Worm (Caenorhabditis elegans) whole organism, dauer: ENCODE data around the gene mif-1.
"Not testable (repeated sequence)": the region's sequence is repeated elsewhere in the genome, so short reads cannot be mapped to it uniquely, and the experiment has no call there.

Experiments used
- unc-62 ChIP-seq: sonication (generic microtip); optimal IDR thresholded peaks from 2 replicates; lab custom pipeline; 2017; ENCODE audit warnings: missing biosample characterization, missing genetic modification reagents, missing genetic modification characterization

mif-1 gene

DNA sequence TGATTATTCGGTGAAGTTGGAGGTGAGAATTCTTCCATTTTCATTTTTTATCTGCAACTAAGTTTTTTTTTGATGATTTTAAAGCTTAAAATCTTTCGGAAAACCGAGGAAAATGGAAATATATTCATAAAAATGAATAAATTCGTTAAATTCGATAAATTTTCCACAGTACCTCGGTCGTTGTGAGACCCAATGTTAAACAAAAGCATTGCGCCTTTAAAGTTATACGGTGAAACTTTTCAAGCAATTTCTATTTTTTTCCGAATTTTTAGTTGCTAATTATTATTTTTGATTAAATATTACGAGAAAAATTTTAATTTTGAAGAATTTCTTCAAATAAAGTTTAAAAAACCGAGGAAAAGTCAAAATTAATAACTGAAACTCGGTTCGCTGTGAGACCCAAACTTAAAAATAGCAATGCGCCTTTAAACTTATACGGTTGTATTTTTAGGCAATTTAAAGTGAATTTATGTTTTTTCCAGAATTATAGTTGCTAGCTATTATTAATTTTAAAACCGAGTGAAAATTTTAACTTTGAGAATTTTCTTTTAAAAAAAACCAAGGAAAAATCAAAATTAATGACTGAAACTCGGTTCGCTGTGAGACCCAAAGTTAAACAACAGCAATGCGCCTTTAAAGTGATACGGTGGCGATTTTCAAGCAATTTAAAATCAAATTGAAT is 21.4 kb downstream of the mif-1 start, which contains the start of gene taf-12:
Gene taf-12 (minus strand): TSS at position 51 of the 682 bp plus-strand sequence.
- TF ChIP-seq unc-62 (GFP tag; lab: Kevin White, UChicago), result no peak

- TF ChIP-seq unc-62 (GFP tag; lab: Kevin White, UChicago), result no peak
Observed at ce11 chrIII:11870009-11870408, 22.1 kb downstream of the mif-1 start.

DNA sequence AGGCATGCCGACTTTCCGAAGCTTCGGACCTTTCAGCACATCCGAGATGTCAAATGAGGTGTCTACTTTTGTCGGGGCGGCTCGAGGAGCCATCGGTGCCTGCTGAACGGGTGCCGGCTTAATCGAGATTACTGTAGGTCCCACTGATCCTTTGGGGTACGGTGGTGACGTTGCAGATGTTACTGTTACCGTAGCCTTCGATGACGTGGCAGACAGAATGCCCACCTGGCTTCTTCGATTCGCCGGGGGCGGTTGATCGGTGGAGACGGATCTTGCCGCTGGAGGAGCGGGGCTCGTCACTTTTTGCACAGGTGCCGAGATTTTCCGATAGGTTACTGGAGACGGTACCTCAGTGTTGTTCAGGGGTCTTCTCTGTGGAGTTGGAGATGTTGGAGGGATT is 23.7 kb downstream of the mif-1 start:
- TF ChIP-seq unc-62 (GFP tag; lab: Kevin White, UChicago), result no peak

ce11 chrIII:11874242-11874641 is 26.3 kb downstream of the mif-1 start:
- no peak for TF ChIP-seq unc-62 (GFP tag; lab: Kevin White, UChicago)

DNA sequence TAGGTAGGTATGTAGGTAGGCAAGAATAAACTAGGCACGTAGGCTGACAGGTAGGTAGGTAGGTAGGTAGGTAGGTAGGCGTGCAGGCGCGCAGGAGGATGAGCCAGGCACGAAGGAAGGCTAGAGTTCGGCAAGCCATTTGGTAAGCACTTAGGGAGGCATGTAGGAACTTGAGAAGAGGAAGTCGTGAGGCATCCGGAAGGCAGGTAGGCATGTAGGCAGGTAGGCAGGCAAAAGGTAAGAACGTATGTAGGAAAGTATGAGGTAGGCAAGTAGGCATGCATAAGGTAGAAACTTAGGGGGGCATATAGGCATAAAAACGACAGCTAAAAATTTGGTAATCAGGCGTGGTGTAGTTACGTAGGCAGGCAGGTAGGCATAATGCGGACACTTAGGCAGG is 28.2 kb downstream of the mif-1 start:
- no peak for TF ChIP-seq unc-62 (GFP tag; lab: Kevin White, UChicago)

DNA sequence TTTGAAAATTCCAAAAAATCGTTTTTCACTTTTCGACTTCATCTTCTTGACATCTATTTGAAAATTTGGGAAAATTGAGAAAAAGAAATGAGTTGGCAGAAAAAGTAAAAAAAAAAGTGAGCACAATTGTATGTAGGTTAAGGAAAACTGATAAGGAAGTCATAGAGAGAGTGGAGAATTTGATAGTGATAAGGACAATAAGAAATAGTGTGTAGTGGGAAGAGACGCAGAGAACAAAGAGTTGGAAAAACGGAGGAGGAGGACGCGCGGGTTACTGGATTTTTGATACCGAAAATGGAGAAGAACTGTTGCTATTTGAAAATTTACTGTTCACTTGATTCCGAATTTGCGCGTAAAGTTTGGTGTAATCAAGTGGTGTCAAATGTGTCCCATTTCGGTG is 30.8 kb downstream of the mif-1 start, which contains the start of gene Y56A3A.6:
Gene Y56A3A.6 (minus strand): TSS at position 53 of the 400 bp plus-strand sequence.
- no peak for TF ChIP-seq unc-62 (GFP tag; lab: Kevin White, UChicago)

DNA sequence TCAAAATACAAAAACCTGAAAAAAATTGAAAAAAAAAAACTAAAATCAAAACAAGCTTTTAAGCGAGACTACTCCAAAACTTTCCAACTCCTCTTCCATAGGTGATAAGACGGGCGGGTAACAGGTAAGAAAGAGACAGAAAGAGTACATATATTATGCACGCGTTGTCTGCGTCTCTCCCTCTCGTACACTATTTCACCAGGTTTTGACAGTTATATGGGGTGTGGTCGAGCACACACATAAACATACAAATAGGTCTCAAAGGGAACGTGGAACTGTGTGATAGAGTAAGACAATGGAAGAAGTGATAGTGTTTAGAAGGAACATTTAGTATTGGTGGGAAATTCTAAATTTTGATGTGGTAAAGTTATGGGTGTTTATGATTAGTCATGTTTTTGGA is 33.6 kb downstream of the mif-1 start:
- TF ChIP-seq unc-62 (GFP tag; lab: Kevin White, UChicago), result no peak

DNA sequence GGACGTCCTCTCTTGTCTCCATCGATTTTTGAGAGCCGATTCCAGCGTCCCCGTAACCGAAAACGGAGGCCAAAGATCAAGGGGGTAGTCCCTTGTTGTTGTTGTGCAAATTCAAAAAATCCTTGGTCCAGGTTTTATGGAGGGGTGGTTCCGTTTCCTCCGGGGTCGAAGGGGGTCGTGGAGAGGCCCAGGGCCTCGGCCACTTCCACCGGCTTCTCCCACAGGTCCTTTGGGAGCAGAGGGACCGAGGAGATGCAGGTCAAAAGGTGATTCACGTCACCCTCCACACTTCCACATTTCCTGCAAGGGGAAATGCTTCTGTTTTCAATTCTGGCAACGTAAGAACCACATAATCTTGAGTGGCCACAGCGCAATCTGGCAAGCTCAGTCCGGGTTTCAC is 35.7 kb downstream of the mif-1 start, which contains the start of gene fbxb-22:
Gene fbxb-22 (minus strand): TSS at position 61 of the 400 bp plus-strand sequence.
- not testable (repeated sequence) for TF ChIP-seq unc-62 (GFP tag; lab: Kevin White, UChicago)

ce11 chrIII:11891335-11891734 is 43.4 kb downstream of the mif-1 start, which contains the start of gene faah-5:
faah-5 (minus strand) TSS chrIII:11891435.
- no peak for TF ChIP-seq unc-62 (GFP tag; lab: Kevin White, UChicago)

DNA sequence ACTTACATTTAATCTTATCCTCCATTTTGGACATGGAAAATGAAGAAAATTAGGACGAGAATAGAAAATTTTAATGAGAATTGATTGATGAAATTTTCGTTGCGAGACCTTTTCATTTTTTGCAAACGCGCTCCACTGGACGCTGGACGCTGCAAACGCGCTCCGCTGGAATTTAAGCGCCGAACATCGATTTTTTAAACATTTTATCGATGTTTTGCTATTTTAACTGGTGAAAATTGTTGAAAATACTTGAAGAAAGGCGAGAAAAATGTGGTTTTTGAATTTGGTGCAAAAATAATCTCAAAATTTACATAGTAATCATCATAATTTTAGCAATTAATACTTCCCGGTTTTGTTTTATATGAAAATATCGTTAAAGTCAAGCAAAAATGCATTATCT is 45.0 kb downstream of the mif-1 start, which contains the start of gene Y56A3A.41:
Gene Y56A3A.41 (minus strand): TSS at position 101 of the 400 bp plus-strand sequence.
- TF ChIP-seq unc-62 (GFP tag; lab: Kevin White, UChicago), result no peak

- TF ChIP-seq unc-62 (GFP tag; lab: Kevin White, UChicago), result no peak
Observed at ce11 chrIII:11895504-11895903, 47.6 kb downstream of the mif-1 start.

ce11 chrIII:11896652-11897051 is 48.7 kb downstream of the mif-1 start:
- TF ChIP-seq unc-62 (GFP tag; lab: Kevin White, UChicago), result no peak

DNA sequence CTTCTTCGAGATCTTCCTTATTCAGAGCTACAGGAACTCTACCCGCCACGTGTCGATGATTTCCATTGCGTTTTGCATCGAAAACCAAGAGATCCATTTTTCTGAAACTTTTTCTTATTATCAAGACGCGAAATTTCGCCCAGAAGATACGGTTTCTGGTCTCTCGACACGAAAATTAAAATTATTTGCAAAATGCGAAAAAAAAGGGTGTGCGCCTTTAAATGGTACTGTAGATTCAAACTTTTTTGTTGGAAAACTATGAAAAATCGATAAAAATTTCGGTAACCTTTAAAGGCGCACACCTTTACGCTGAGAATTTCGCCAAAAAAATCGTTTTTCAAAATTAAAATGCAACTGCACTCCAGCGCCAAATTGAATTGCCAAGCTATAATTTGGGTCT is 50.2 kb downstream of the mif-1 start, which contains the start of gene tsen-2:
Gene tsen-2 (minus strand): TSS at position 101 of the 400 bp plus-strand sequence.
- TF ChIP-seq unc-62 (GFP tag; lab: Kevin White, UChicago), result no peak
